Fruit fly (Drosophila melanogaster): ENCODE measurements around the gene CG6983.

- TF ChIP-seq CG10348 (GFP tag; IDR thresholded peaks at IDR 0.05) (no peak), Pif1A (GFP tag; optimal IDR thresholded peaks at IDR 0.05) (no peak), D1 (tag; optimal IDR thresholded peaks at IDR 0.05) (no peak), CG12605 (GFP tag; IDR thresholded peaks at IDR 0.05) (no peak), CG17806 (tag; optimal IDR thresholded peaks at IDR 0.05) (no peak), EcR (GFP tag; optimal IDR thresholded peaks at IDR 0.05) (no peak), Pif1B (GFP tag; optimal IDR thresholded peaks at IDR 0.05) (no peak), Snoo (tag; optimal IDR thresholded peaks at IDR 0.05) (no peak), rn (GFP tag; IDR thresholded peaks at IDR 0.05) (no peak), CG14655 (GFP tag; optimal IDR thresholded peaks at IDR 0.05) (no peak), CG32121 (GFP tag; IDR thresholded peaks at IDR 0.05) (no peak), fd96Ca (GFP tag; IDR thresholded peaks at IDR 0.05) (no peak), CG8159 (tag; optimal IDR thresholded peaks at IDR 0.05) (no peak)
Measured at dm6 chr3L:8480944-8481343, 31.8 kb upstream of the CG6983 start.

Data from whole organism, pupa.